Worm (Caenorhabditis elegans) whole organism, mixed stage, embryonic: ENCODE results near the gene srd-45.

ENCODE experiments used
- M03D4.4 ChIP-seq: sonication (generic microtip); optimal IDR thresholded peaks from 2 replicates; lab custom pipeline; 2017; ENCODE audit warnings: mild to moderate bottlenecking, missing genetic modification characterization, missing compliant biosample characterization
- blmp-1 ChIP-seq: fragments of 150-350 bp; optimal IDR thresholded peaks from 2 replicates; lab custom pipeline; 2014; ENCODE audit warnings: missing biosample characterization, missing genetic modification characterization
- drap-1 ChIP-seq: fragments of 200-800 bp; sonication (Bioruptor generic); optimal IDR thresholded peaks from 3 replicates; lab custom pipeline; 2018; ENCODE audit warnings: mild to moderate bottlenecking, missing genetic modification characterization, missing compliant biosample characterization
- elt-3 ChIP-seq: fragments of 150-350 bp; optimal IDR thresholded peaks from 2 replicates; lab custom pipeline; 2014; ENCODE audit warnings: missing biosample characterization, missing genetic modification characterization
- flh-1 ChIP-seq: fragments of 200-800 bp; sonication (Bioruptor generic); optimal IDR thresholded peaks from 2 replicates; lab custom pipeline; 2018; ENCODE audit warnings: mild to moderate bottlenecking, missing genetic modification characterization, moderate library complexity, missing compliant biosample characterization
- ham-2 ChIP-seq: fragments of 200-800 bp; sonication (Bioruptor generic); optimal IDR thresholded peaks from 2 replicates; lab custom pipeline; 2018; ENCODE audit warnings: mild to moderate bottlenecking, missing genetic modification characterization, missing compliant biosample characterization
- lin-13 ChIP-seq: fragments of 150-350 bp; optimal IDR thresholded peaks from 2 replicates; lab custom pipeline; 2014; ENCODE audit warnings: missing biosample characterization, missing genetic modification characterization
- lsy-2 ChIP-seq: fragments of 150-350 bp; optimal IDR thresholded peaks from 2 replicates; lab custom pipeline; 2014; ENCODE audit warnings: missing biosample characterization, missing genetic modification characterization
- nhr-12 ChIP-seq: fragments of 150-350 bp; optimal IDR thresholded peaks from 2 replicates; lab custom pipeline; 2014; ENCODE audit warnings: missing biosample characterization, missing genetic modification characterization
- nhr-237 ChIP-seq: fragments of 150-350 bp; optimal IDR thresholded peaks from 2 replicates; lab custom pipeline; 2014; ENCODE audit warnings: missing biosample characterization, missing genetic modification characterization
- snpc-4 ChIP-seq: fragments of 150-350 bp; optimal IDR thresholded peaks from 2 replicates; lab custom pipeline; 2014; ENCODE audit warnings: missing biosample characterization, missing genetic modification characterization
- unc-62 ChIP-seq: fragments of 150-350 bp; optimal IDR thresholded peaks from 2 replicates; lab custom pipeline; 2014; ENCODE audit warnings: missing biosample characterization, missing genetic modification reagents, missing genetic modification characterization

- TF ChIP-seq elt-3 (tag; lab: Kevin White, UChicago) (no peak), nhr-237 (no peak), snpc-4 (tag; lab: Kevin White, UChicago) (no peak), unc-62 (GFP tag; lab: Kevin White, UChicago) (no peak), blmp-1 (tag; lab: Kevin White, UChicago) (no peak), ham-2 (GFP tag; lab: Kevin White, UChicago) (no peak), flh-1 (GFP tag; lab: Kevin White, UChicago) (no peak), lsy-2 (tag; lab: Kevin White, UChicago) (no peak), drap-1 (no peak), nhr-12 (tag; lab: Kevin White, UChicago) (no peak), M03D4.4 (no peak), lin-13 (tag; lab: Kevin White, UChicago) (no peak)
These were observed 47.0 kb downstream of the srd-45 start for ce11 chrX:12375783-12376182.
